Worm (Caenorhabditis elegans): Measurements from ENCODE around the gene paf-2.
A peak's percentile ranks its signal among the peaks of the same experiment; 100 is the strongest.

paf-2 gene

DNA sequence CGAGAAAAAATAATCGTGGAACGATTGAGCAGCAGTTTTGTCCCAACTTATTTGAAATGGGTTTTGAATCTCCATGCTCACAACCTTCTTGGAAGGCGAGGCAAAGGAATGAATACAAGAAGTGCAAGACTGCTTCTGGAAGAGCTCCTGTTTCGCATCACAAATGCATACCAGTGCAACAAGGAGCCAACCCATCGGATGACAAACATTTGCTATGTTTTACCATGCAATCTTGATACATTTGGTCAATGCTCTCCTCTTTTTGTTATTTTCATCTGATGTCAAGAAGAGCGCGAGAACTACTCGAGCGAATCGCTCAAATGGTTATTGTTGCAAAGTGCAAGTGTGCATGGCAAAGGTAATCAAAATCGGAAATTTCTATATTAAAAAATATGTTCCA lies 23.4 kb downstream of the paf-2 start, which contains the start of gene mec-18:
Gene mec-18 (minus strand): TSS at position 101 of the 400 bp plus-strand sequence.
- TF ChIP-seq pqm-1 (tag; optimal IDR thresholded peaks at IDR 0.05), result no peak
- TF ChIP-seq ztf-11 (tag; optimal IDR thresholded peaks at IDR 0.05), result no peak
- TF ChIP-seq skn-1 (tag; optimal IDR thresholded peaks at IDR 0.05), result no peak
- no peak for TF ChIP-seq zag-1 (tag; optimal IDR thresholded peaks at IDR 0.05)
- no peak for TF ChIP-seq nhr-12 (tag; optimal IDR thresholded peaks at IDR 0.05)
- TF ChIP-seq elt-1 (tag; optimal IDR thresholded peaks at IDR 0.05), result no peak
- TF ChIP-seq nhr-25 (tag; optimal IDR thresholded peaks at IDR 0.05), result no peak
- no peak for TF ChIP-seq jun-1 (tag; optimal IDR thresholded peaks at IDR 0.05)
- no peak for TF ChIP-seq nhr-43 (tag; optimal IDR thresholded peaks at IDR 0.05; ENCODE audit: poor library complexity, severe bottlenecking)
- TF ChIP-seq nhr-11 (tag; optimal IDR thresholded peaks at IDR 0.05), result no peak
- no peak for TF ChIP-seq lin-39 (tag; optimal IDR thresholded peaks at IDR 0.05)

DNA sequence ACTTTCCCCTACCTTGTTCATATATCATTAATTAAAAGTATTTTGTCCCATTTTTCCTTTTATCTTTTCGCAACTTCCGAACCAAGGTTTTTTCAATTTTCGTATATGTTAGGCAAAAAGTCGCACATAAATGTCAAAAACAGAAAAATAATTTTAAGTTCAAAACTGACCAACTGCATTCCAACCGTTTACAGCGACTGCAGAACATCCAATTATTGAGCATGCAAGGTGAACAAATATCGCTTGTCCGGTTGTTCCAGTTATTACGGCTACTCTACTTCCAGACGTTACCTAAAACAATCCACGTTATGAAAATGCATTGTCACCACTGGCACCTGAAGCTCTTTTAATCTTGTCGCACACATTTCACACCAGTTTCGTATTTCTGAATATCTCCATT lies 23.9 kb downstream of the paf-2 start, which contains the start of gene C52B9.10:
Gene C52B9.10 (plus strand): TSS at position 301 of the 400 bp plus-strand sequence.
- TF ChIP-seq nhr-67 (tag; optimal IDR thresholded peaks at IDR 0.05), result no peak
- TF ChIP-seq mdl-1 (tag; optimal IDR thresholded peaks at IDR 0.05), result no peak
- TF ChIP-seq sea-2 (GFP tag; optimal IDR thresholded peaks at IDR 0.05), result no peak
- TF ChIP-seq daf-12 (tag; optimal IDR thresholded peaks at IDR 0.05), result no peak
- TF ChIP-seq pha-4 (tag; optimal IDR thresholded peaks at IDR 0.05), result no peak
- no peak for TF ChIP-seq nhr-25 (tag; optimal IDR thresholded peaks at IDR 0.05)
- TF ChIP-seq zag-1 (tag; optimal IDR thresholded peaks at IDR 0.05), result no peak
- TF ChIP-seq fos-1 (tag; optimal IDR thresholded peaks at IDR 0.05), result no peak
- no peak for TF ChIP-seq unc-62 (GFP tag; optimal IDR thresholded peaks at IDR 0.05)
- no peak for TF ChIP-seq nhr-76 (tag; optimal IDR thresholded peaks at IDR 0.05)
- no peak for TF ChIP-seq nhr-12 (tag; optimal IDR thresholded peaks at IDR 0.05)
- TF ChIP-seq nhr-23 (tag; optimal IDR thresholded peaks at IDR 0.05), result no peak
- TF ChIP-seq ceh-9 (tag; optimal IDR thresholded peaks at IDR 0.05), result no peak
- no peak for TF ChIP-seq nhr-28 (tag; optimal IDR thresholded peaks at IDR 0.05)
- TF ChIP-seq snpc-4 (tag; optimal IDR thresholded peaks at IDR 0.05), result no peak
- TF ChIP-seq hmg-11 (tag; optimal IDR thresholded peaks at IDR 0.05), result no peak
- no peak for TF ChIP-seq egl-27 (tag; optimal IDR thresholded peaks at IDR 0.05)

ce11 chrX:4268396-4268795 lies 29.1 kb downstream of the paf-2 start:
- TF ChIP-seq nhr-23 (tag; optimal IDR thresholded peaks at IDR 0.05) (no peak), pqm-1 (tag; optimal IDR thresholded peaks at IDR 0.05) (peak; percentile 80), nfya-1 (tag; optimal IDR thresholded peaks at IDR 0.05; ENCODE audit: insufficient read depth) (peak; percentile 12), elt-2 (tag; optimal IDR thresholded peaks at IDR 0.05) (peak; percentile 57), fkh-2 (tag; optimal IDR thresholded peaks at IDR 0.05) (no peak), nhr-77 (tag; optimal IDR thresholded peaks at IDR 0.05) (no peak), unc-39 (tag; optimal IDR thresholded peaks at IDR 0.05) (no peak), nhr-67 (tag; optimal IDR thresholded peaks at IDR 0.05) (no peak)

ce11 chrX:4266178-4266931 lies 31.2 kb downstream of the paf-2 start:
- peak; percentile 57 for TF ChIP-seq pha-4 (tag; optimal IDR thresholded peaks at IDR 0.05)
- TF ChIP-seq skn-1 (tag; optimal IDR thresholded peaks at IDR 0.05), result no peak

ce11 chrX:4265283-4265907 lies 32.1 kb downstream of the paf-2 start, which contains the start of gene coel-1:
Gene coel-1 (plus strand): TSS chrX:4265663.
- no peak for TF ChIP-seq ztf-11 (tag; optimal IDR thresholded peaks at IDR 0.05)
- TF ChIP-seq sea-2 (GFP tag; optimal IDR thresholded peaks at IDR 0.05), result no peak
- no peak for TF ChIP-seq nhr-76 (tag; optimal IDR thresholded peaks at IDR 0.05)
- TF ChIP-seq unc-62 (GFP tag; optimal IDR thresholded peaks at IDR 0.05), result no peak
- TF ChIP-seq mdl-1 (tag; optimal IDR thresholded peaks at IDR 0.05), result no peak
- TF ChIP-seq eor-1 (tag; optimal IDR thresholded peaks at IDR 0.05), result no peak
- TF ChIP-seq ceh-82 (tag; optimal IDR thresholded peaks at IDR 0.05), result no peak
- TF ChIP-seq tbx-2 (tag; optimal IDR thresholded peaks at IDR 0.05), result no peak
- TF ChIP-seq nhr-28 (tag; optimal IDR thresholded peaks at IDR 0.05), result no peak
- TF ChIP-seq ZK546.5 (tag; optimal IDR thresholded peaks at IDR 0.05), result no peak
- TF ChIP-seq jun-1 (tag; optimal IDR thresholded peaks at IDR 0.05), result no peak
- TF ChIP-seq nhr-77 (tag; optimal IDR thresholded peaks at IDR 0.05), result no peak
- TF ChIP-seq lin-15B (tag; optimal IDR thresholded peaks at IDR 0.05), result no peak
- TF ChIP-seq nhr-67 (tag; optimal IDR thresholded peaks at IDR 0.05), result no peak
- no peak for TF ChIP-seq nhr-43 (tag; optimal IDR thresholded peaks at IDR 0.05; ENCODE audit: poor library complexity, severe bottlenecking)
- TF ChIP-seq nhr-23 (tag; optimal IDR thresholded peaks at IDR 0.05), result no peak
- TF ChIP-seq unc-39 (tag; optimal IDR thresholded peaks at IDR 0.05), result no peak
- TF ChIP-seq fkh-10 (GFP tag; optimal IDR thresholded peaks at IDR 0.05), result no peak
- no peak for TF ChIP-seq ceh-28 (tag; optimal IDR thresholded peaks at IDR 0.05)
- no peak for TF ChIP-seq ama-1 (optimal IDR thresholded peaks at IDR 0.05)
- no peak for TF ChIP-seq ztf-4 (tag; optimal IDR thresholded peaks at IDR 0.05)
- peak; percentile 60 for TF ChIP-seq pha-4 (tag; optimal IDR thresholded peaks at IDR 0.05)
- TF ChIP-seq elt-3 (tag; optimal IDR thresholded peaks at IDR 0.05), result no peak
- peak; percentile 13 for TF ChIP-seq snpc-4 (tag; optimal IDR thresholded peaks at IDR 0.05)
- peak; percentile 72 for TF ChIP-seq lin-39 (tag; optimal IDR thresholded peaks at IDR 0.05)
- TF ChIP-seq nhr-237 (tag; optimal IDR thresholded peaks at IDR 0.05), result no peak
- TF ChIP-seq aly-2 (tag; optimal IDR thresholded peaks at IDR 0.05), result no peak
- TF ChIP-seq nhr-11 (tag; optimal IDR thresholded peaks at IDR 0.05), result no peak
